Worm (Caenorhabditis elegans): Measurements from ENCODE around the gene F53G2.2.

ce11 chrII:2504431-2504928 lies 22.8 kb downstream of the F53G2.2 start, which contains the start of gene gbas-1:
- TF ChIP-seq scrt-1 (GFP tag; IDR thresholded peaks at IDR 0.05) (no peak), flt-1 (GFP tag; IDR thresholded peaks at IDR 0.05) (no peak)
